Worm (Caenorhabditis elegans): ENCODE measurements around the gene mpst-1.

mpst-1 gene

DNA sequence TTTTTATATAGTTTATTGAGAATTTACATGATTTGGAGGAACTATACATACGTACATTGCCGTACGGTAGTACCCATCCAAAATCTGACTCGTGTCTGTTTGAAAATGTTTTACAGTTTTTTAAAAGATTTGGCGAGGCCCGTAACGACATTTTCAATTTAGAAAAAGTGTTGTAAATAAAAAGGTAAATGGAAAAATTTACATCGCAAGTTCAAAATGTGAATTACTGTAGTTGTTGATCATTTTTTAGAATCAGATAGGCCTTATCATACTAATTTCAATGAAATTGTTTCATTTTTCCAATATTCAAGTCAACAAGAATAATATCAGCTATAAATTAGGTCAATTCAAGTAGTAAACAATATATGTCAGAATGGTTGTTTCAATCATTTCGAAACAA lies 36.0 kb upstream of the mpst-1 start, which contains the start of gene R13H4.6:
Gene R13H4.6, plus strand, starts transcription at position 301 of the 400 bp plus-strand sequence.
- TF ChIP-seq cebp-1 (GFP tag; IDR thresholded peaks at IDR 0.05) (no peak), cebp-1 (tag; optimal IDR thresholded peaks at IDR 0.05) (no peak), rec-8 (tag; optimal IDR thresholded peaks at IDR 0.05) (no peak), hmg-1.2 (GFP tag; IDR thresholded peaks at IDR 0.05) (no peak), tbx-9 (tag; optimal IDR thresholded peaks at IDR 0.05; ENCODE audit: borderline replicate concordance) (no peak), lin-40 (tag; optimal IDR thresholded peaks at IDR 0.05) (no peak), aptf-3 (GFP tag; IDR thresholded peaks at IDR 0.05) (no peak), cebp-2 (GFP tag; IDR thresholded peaks at IDR 0.05) (no peak), T07F8.4 (tag; optimal IDR thresholded peaks at IDR 0.05) (no peak), die-1 (tag; optimal IDR thresholded peaks at IDR 0.05) (no peak), ceh-79 (tag; optimal IDR thresholded peaks at IDR 0.05) (no peak), C17E4.6 (GFP tag; IDR thresholded peaks at IDR 0.05) (no peak), mel-28 (tag; optimal IDR thresholded peaks at IDR 0.05; ENCODE audit: borderline replicate concordance) (no peak), ztf-25 (GFP tag; IDR thresholded peaks at IDR 0.05) (no peak), ets-4 (GFP tag; optimal IDR thresholded peaks at IDR 0.05) (no peak)

DNA sequence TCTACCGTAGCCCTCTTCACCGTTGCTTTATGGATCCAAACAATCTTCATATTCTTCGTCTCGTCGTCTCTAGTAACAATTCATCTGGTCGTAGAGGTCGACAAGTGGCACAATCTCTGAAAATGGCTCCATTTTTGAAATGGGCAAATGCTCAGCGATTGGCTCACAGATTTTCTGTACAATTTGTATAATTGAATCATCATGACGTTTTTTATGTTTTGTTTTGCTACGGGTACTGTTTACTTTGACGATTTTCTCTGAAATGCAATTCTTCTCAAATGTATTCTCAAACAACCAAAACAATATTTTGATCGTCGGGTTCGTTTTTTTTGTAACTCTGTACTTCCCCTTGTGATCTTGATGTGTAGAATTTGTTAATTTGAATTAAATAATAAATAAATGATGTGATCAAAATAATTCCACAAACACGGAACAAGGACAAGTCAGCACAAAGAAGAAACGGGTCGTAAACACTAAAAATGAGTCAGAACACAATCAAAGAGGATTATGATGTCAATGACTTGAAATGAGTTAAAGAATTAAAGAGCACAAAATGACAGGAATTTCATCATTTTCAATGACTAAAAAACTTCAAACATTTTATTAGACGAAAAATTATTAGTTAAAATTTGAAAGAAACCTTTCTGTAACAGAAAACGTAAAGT lies 35.1 kb upstream of the mpst-1 start:
- TF ChIP-seq efl-1 (GFP tag; optimal IDR thresholded peaks at IDR 0.05) (no peak), unc-62 (GFP tag; optimal IDR thresholded peaks at IDR 0.05) (peak; percentile 44), zfh-2 (GFP tag; conservative IDR thresholded peaks at IDR 0.05) (no peak), nhr-80 (tag; optimal IDR thresholded peaks at IDR 0.05) (peak; percentile 19)

DNA sequence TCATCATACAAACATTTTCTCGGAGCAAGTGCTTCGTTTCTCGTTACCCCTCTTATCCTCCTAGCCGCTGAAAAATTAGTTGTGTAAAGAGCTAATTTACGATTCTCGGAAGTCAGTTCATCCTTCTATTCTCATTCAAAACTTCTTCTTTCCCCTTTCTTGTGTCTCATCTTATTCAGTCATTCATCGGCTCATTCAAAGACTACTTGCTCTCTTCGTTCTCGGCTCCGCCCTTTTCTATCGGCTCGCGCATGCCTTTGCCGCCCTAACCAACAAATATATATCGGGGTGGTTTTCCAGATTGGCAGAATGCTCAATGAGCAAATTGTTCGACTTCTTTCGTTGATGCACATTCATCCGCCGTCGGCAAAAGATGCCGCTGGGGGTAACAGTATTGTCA lies 33.5 kb upstream of the mpst-1 start, which contains the start of gene R13H4.5:
Gene R13H4.5, plus strand, starts transcription at position 301 of the 400 bp plus-strand sequence.
- TF ChIP-seq F33H1.4 (GFP tag; IDR thresholded peaks at IDR 0.05) (no peak), K12H6.12 (tag; optimal IDR thresholded peaks at IDR 0.05) (no peak), egrh-3 (GFP tag; IDR thresholded peaks at IDR 0.05) (no peak), aptf-2 (GFP tag; conservative IDR thresholded peaks at IDR 0.05) (no peak), ceh-58 (GFP tag; IDR thresholded peaks at IDR 0.05) (no peak), rec-8 (tag; optimal IDR thresholded peaks at IDR 0.05) (no peak), C17E4.6 (GFP tag; IDR thresholded peaks at IDR 0.05) (no peak), nhr-80 (tag; optimal IDR thresholded peaks at IDR 0.05) (no peak), fkh-3 (tag; optimal IDR thresholded peaks at IDR 0.05) (no peak), D2030.7 (GFP tag; IDR thresholded peaks at IDR 0.05) (no peak), attf-5 (GFP tag; optimal IDR thresholded peaks at IDR 0.05) (no peak), attf-6 (GFP tag; IDR thresholded peaks at IDR 0.05) (no peak), ceh-40 (GFP tag; IDR thresholded peaks at IDR 0.05) (no peak), madf-8 (GFP tag; conservative IDR thresholded peaks at IDR 0.05) (no peak), ZK185.1 (tag; optimal IDR thresholded peaks at IDR 0.05; ENCODE audit: poor library complexity, severe bottlenecking) (no peak), Y56A3A.18 (GFP tag; IDR thresholded peaks at IDR 0.05) (no peak), lin-35 (GFP tag; optimal IDR thresholded peaks at IDR 0.05) (no peak), pbrm-1 (GFP tag; IDR thresholded peaks at IDR 0.05) (no peak)

Measured in whole organism, young adult.